Fruit fly (Drosophila melanogaster) whole organism, prepupa: Measurements from ENCODE around the gene CG32221.

Source experiments
- CG10631 ChIP-seq: fragments of 200-800 bp; sonication (Bioruptor generic); optimal IDR thresholded peaks from 2 replicates; lab custom pipeline; 2016; ENCODE audit warnings: missing biosample characterization, missing genetic modification characterization
- CG10669 ChIP-seq: fragments of 200-800 bp; sonication (Bioruptor generic); optimal IDR thresholded peaks from 3 replicates; lab custom pipeline; 2018; ENCODE audit warnings: missing biosample characterization, mild to moderate bottlenecking, missing genetic modification characterization, moderate library complexity
- CG11762 ChIP-seq: fragments of 200-800 bp; sonication (Bioruptor generic); optimal IDR thresholded peaks from 3 replicates; lab custom pipeline; 2016; ENCODE audit warnings: missing biosample characterization, missing genetic modification characterization; ENCODE audit not compliant: insufficient read depth
- CG11902 ChIP-seq: fragments of 200-800 bp; sonication (Bioruptor generic); optimal IDR thresholded peaks from 3 replicates; lab custom pipeline; 2016; ENCODE audit warnings: missing biosample characterization, missing genetic modification characterization
- CG15336 ChIP-seq: fragments of 200-800 bp; sonication (Bioruptor generic); IDR thresholded peaks from 2 replicates; pipeline ENCODE4 v1.3.6; 2022; ENCODE audit warnings: missing biosample characterization, missing genetic modification characterization
- CG16779 ChIP-seq: fragments of 200-800 bp; sonication (Bioruptor generic); optimal IDR thresholded peaks from 3 replicates; lab custom pipeline; 2017; ENCODE audit warnings: missing biosample characterization, mild to moderate bottlenecking, missing genetic modification characterization
- CG31627 ChIP-seq: fragments of 200-800 bp; sonication (Bioruptor generic); optimal IDR thresholded peaks from 3 replicates; lab custom pipeline; 2016; ENCODE audit warnings: missing biosample characterization, missing genetic modification characterization
- CG32006 ChIP-seq: fragments of 200-800 bp; sonication (Bioruptor generic); optimal IDR thresholded peaks from 3 replicates; lab custom pipeline; 2017; ENCODE audit warnings: missing biosample characterization, mild to moderate bottlenecking, missing genetic modification characterization
- CG3919 ChIP-seq: fragments of 200-800 bp; sonication (Bioruptor generic); optimal IDR thresholded peaks from 3 replicates; lab custom pipeline; 2016; ENCODE audit warnings: missing biosample characterization, missing genetic modification characterization
- CG6163 ChIP-seq: fragments of 200-800 bp; sonication (Bioruptor generic); IDR thresholded peaks from 3 replicates; pipeline ENCODE4 v1.3.6; 2022; ENCODE audit warnings: missing biosample characterization, missing genetic modification characterization
- CG6276 ChIP-seq: fragments of 200-800 bp; sonication (Bioruptor generic); optimal IDR thresholded peaks from 2 replicates; lab custom pipeline; 2017; ENCODE audit warnings: missing biosample characterization, mild to moderate bottlenecking, missing genetic modification characterization
- CG6792 ChIP-seq: fragments of 200-800 bp; sonication (Bioruptor generic); optimal IDR thresholded peaks from 3 replicates; lab custom pipeline; 2016; ENCODE audit warnings: missing biosample characterization, missing genetic modification characterization
- CG6808 ChIP-seq: fragments of 200-800 bp; sonication (Bioruptor generic); optimal IDR thresholded peaks from 3 replicates; lab custom pipeline; 2017; ENCODE audit warnings: missing biosample characterization, missing genetic modification characterization, mild to moderate bottlenecking, moderate library complexity, missing genetic modification reagents
- CG6854 ChIP-seq: fragments of 200-800 bp; sonication (Bioruptor generic); optimal IDR thresholded peaks from 2 replicates; lab custom pipeline; 2017; ENCODE audit warnings: missing biosample characterization, mild to moderate bottlenecking, missing genetic modification characterization
- CG8119 ChIP-seq: fragments of 200-800 bp; sonication (Bioruptor generic); IDR thresholded peaks from 3 replicates; pipeline ENCODE4 v1.3.6; 2022; ENCODE audit warnings: missing biosample characterization, missing genetic modification characterization
- CG8319 ChIP-seq: fragments of 200-800 bp; sonication (Bioruptor generic); optimal IDR thresholded peaks from 3 replicates; lab custom pipeline; 2016; ENCODE audit warnings: missing biosample characterization, missing genetic modification characterization
- Eip75B ChIP-seq: fragments of 200-800 bp; sonication (Bioruptor generic); optimal IDR thresholded peaks from 3 replicates; lab custom pipeline; 2016; ENCODE audit warnings: missing biosample characterization, missing genetic modification characterization
- Eip78C ChIP-seq: fragments of 200-800 bp; sonication (Bioruptor generic); peaks from one replicate; lab custom pipeline; 2016; ENCODE audit warnings: missing biosample characterization, missing genetic modification characterization
- Ets21C ChIP-seq: fragments of 200-800 bp; sonication (Bioruptor generic); optimal IDR thresholded peaks from 3 replicates; lab custom pipeline; 2016; ENCODE audit warnings: missing biosample characterization, missing genetic modification characterization
- Ets96B ChIP-seq: fragments of 200-800 bp; optimal IDR thresholded peaks from 2 replicates; lab custom pipeline; 2019; ENCODE audit warnings: missing biosample characterization, mild to moderate bottlenecking, missing genetic modification characterization, moderate library complexity
- Hr39 ChIP-seq: fragments of 200-800 bp; sonication (Bioruptor generic); optimal IDR thresholded peaks from 2 replicates; lab custom pipeline; 2016; ENCODE audit warnings: missing biosample characterization, missing genetic modification characterization
- Hr4 ChIP-seq: fragments of 200-800 bp; sonication (Bioruptor generic); optimal IDR thresholded peaks from 3 replicates; lab custom pipeline; 2016; ENCODE audit warnings: missing biosample characterization, missing genetic modification characterization
- Lpt ChIP-seq: fragments of 200-800 bp; sonication (Bioruptor generic); optimal IDR thresholded peaks from 3 replicates; lab custom pipeline; 2016; ENCODE audit warnings: missing biosample characterization, missing genetic modification characterization
- Met ChIP-seq: fragments of 200-800 bp; sonication (Bioruptor generic); optimal IDR thresholded peaks from 3 replicates; lab custom pipeline; 2016; ENCODE audit warnings: missing biosample characterization, missing genetic modification characterization
- OdsH ChIP-seq: fragments of 200-800 bp; sonication (Bioruptor generic); optimal IDR thresholded peaks from 3 replicates; lab custom pipeline; 2016; ENCODE audit warnings: missing biosample characterization, missing genetic modification characterization
- Sox102F ChIP-seq: fragments of 200-800 bp; sonication (Bioruptor generic); optimal IDR thresholded peaks from 2 replicates; lab custom pipeline; 2016; ENCODE audit warnings: missing biosample characterization, mild to moderate bottlenecking, missing genetic modification characterization
- Sox14 ChIP-seq: fragments of 200-800 bp; sonication (Bioruptor generic); optimal IDR thresholded peaks from 3 replicates; lab custom pipeline; 2016; ENCODE audit warnings: missing biosample characterization, missing genetic modification characterization
- Sox15 ChIP-seq: fragments of 200-800 bp; sonication (Bioruptor generic); optimal IDR thresholded peaks from 3 replicates; lab custom pipeline; 2016; ENCODE audit warnings: missing biosample characterization, missing genetic modification characterization
- achi ChIP-seq: fragments of 200-800 bp; sonication (Bioruptor generic); optimal IDR thresholded peaks from 3 replicates; lab custom pipeline; 2016; ENCODE audit warnings: missing biosample characterization, missing genetic modification characterization
- acj6 ChIP-seq: fragments of 200-800 bp; sonication (Bioruptor generic); optimal IDR thresholded peaks from 3 replicates; lab custom pipeline; 2016; ENCODE audit warnings: missing biosample characterization, missing genetic modification characterization
- cyc ChIP-seq: fragments of 200-800 bp; sonication (Bioruptor generic); optimal IDR thresholded peaks from 3 replicates; lab custom pipeline; 2016; ENCODE audit warnings: missing biosample characterization, missing genetic modification characterization
- dac ChIP-seq: fragments of 200-800 bp; sonication (Bioruptor generic); optimal IDR thresholded peaks from 2 replicates; lab custom pipeline; 2017; ENCODE audit warnings: missing biosample characterization, mild to moderate bottlenecking, missing genetic modification characterization
- dsx ChIP-seq: fragments of 200-800 bp; optimal IDR thresholded peaks from 3 replicates; lab custom pipeline; 2019; ENCODE audit warnings: missing biosample characterization, mild to moderate bottlenecking, missing genetic modification characterization, moderate library complexity; ENCODE audit not compliant: poor library complexity, severe bottlenecking
- eg ChIP-seq: fragments of 200-800 bp; sonication (Bioruptor generic); IDR thresholded peaks from 3 replicates; pipeline ENCODE4 v1.3.6; 2022; ENCODE audit warnings: missing biosample characterization, missing genetic modification characterization
- esn ChIP-seq: fragments of 200-800 bp; sonication (Bioruptor generic); optimal IDR thresholded peaks from 2 replicates; lab custom pipeline; 2016; ENCODE audit warnings: missing biosample characterization, mild to moderate bottlenecking, missing genetic modification characterization, moderate library complexity
- fd85E ChIP-seq: fragments of 200-800 bp; sonication (Bioruptor generic); optimal IDR thresholded peaks from 3 replicates; lab custom pipeline; 2016; ENCODE audit warnings: missing biosample characterization, missing genetic modification characterization
- fkh ChIP-seq: fragments of 200-800 bp; sonication (Bioruptor generic); optimal IDR thresholded peaks from 3 replicates; lab custom pipeline; 2017; ENCODE audit warnings: missing biosample characterization, mild to moderate bottlenecking, missing genetic modification characterization, moderate library complexity
- lz ChIP-seq: fragments of 200-800 bp; sonication (Bioruptor generic); optimal IDR thresholded peaks from 3 replicates; lab custom pipeline; 2016; ENCODE audit warnings: missing biosample characterization, missing genetic modification characterization
- pdm3 ChIP-seq: fragments of 200-800 bp; sonication (Bioruptor generic); optimal IDR thresholded peaks from 3 replicates; lab custom pipeline; 2016; ENCODE audit warnings: missing biosample characterization, missing genetic modification characterization
- spab ChIP-seq: fragments of 200-800 bp; sonication (Bioruptor generic); optimal IDR thresholded peaks from 2 replicates; lab custom pipeline; 2017; ENCODE audit warnings: missing biosample characterization, mild to moderate bottlenecking, missing genetic modification characterization, missing genetic modification reagents
- ss ChIP-seq, 2 experiments: fragments of 200-800 bp; sonication (Bioruptor generic); optimal IDR thresholded peaks; 2 replicates in 1 of 2; 3 replicates in 1 of 2; lab custom pipeline; 2017 to 2018; ENCODE audit warnings: mild to moderate bottlenecking in 2 of 2, missing biosample characterization in 2 of 2, missing genetic modification characterization in 2 of 2, moderate library complexity in 1 of 2
- svp ChIP-seq: fragments of 200-800 bp; sonication (Bioruptor generic); peaks from one replicate; lab custom pipeline; 2016; ENCODE audit warnings: missing biosample characterization, missing genetic modification characterization
- topi ChIP-seq: fragments of 200-800 bp; sonication (Bioruptor generic); optimal IDR thresholded peaks from 3 replicates; lab custom pipeline; 2016; ENCODE audit warnings: missing biosample characterization, missing genetic modification characterization
- vri ChIP-seq: fragments of 200-800 bp; sonication (Bioruptor generic); optimal IDR thresholded peaks from 3 replicates; lab custom pipeline; 2016; ENCODE audit warnings: missing biosample characterization, mild to moderate bottlenecking, missing genetic modification characterization

The CG32221 gene

DNA sequence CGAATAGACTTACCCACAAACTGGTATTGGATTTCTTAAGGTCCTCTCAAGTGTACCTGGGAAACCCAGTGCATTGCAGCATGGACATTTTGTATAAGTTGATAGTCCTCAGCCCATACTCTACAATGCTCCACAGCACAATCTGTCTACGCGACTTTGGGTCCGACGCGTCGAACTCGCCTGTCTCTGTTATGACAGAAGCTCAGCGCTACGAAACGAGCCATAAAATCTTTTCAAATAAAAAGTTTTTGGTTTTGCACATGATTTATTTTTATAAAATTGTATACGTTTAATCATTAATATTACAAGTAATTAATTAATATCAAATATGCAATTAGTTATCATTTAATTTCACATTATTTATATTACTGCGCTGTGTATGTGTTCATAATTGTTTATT lies 32.8 kb downstream of the CG32221 start:
- TF ChIP-seq svp (GFP tag; lab: Kevin White, UChicago) (peak; percentile 58), CG8119 (GFP tag; lab: Robert Waterston, UW) (no peak)
- TF ChIP-seq, all 60 proteins: peak for 1

- TF ChIP-seq esn: peak; percentile 46
- peak; percentile 10 for TF ChIP-seq acj6 (GFP tag; lab: Kevin White, UChicago)
- TF ChIP-seq CG6163: no peak
- TF ChIP-seq CG3919 (GFP tag; lab: Kevin White, UChicago): no peak
- TF ChIP-seq CG10631 (GFP tag; lab: Kevin White, UChicago): no peak
- TF ChIP-seq Lpt: no peak
- TF ChIP-seq dsx: no peak
- peak; percentile 41 for TF ChIP-seq Sox102F (GFP tag; lab: Kevin White, UChicago)
- TF ChIP-seq lz (GFP tag; lab: Kevin White, UChicago): peak; percentile 2
- no peak for TF ChIP-seq Ets96B (tag; lab: Kevin White, UChicago)
- TF ChIP-seq CG6808 (GFP tag; lab: Kevin White, UChicago): no peak
- TF ChIP-seq CG15336 (GFP tag; lab: Robert Waterston, UW): peak; percentile 17; the same call in 1 of the 2 replicates
- TF ChIP-seq CG31627: peak; percentile 17
- no peak for TF ChIP-seq fkh (GFP tag; lab: Kevin White, UChicago)
- TF ChIP-seq eg (GFP tag; lab: Robert Waterston, UW): 0 out of 3 replicates have a peak, but pooled peaks have one; percentile 32
- peak; percentile 12 for TF ChIP-seq Eip75B (GFP tag; lab: Kevin White, UChicago)
- TF ChIP-seq CG32006: no peak
- TF ChIP-seq Eip78C (GFP tag; lab: Kevin White, UChicago): peak; percentile 87
- TF ChIP-seq CG10669: peak; percentile 60
- no peak for TF ChIP-seq CG8319
- TF ChIP-seq CG6792 (GFP tag; lab: Kevin White, UChicago): peak; percentile 18
- TF ChIP-seq Hr4: peak; percentile 41
- no peak for TF ChIP-seq CG16779
- TF ChIP-seq spab: no peak
- TF ChIP-seq vri (GFP tag; lab: Kevin White, UChicago): peak; percentile 19
- no peak for TF ChIP-seq Sox15
- peak; percentile 22 for TF ChIP-seq cyc (GFP tag; lab: Kevin White, UChicago)
- no peak for TF ChIP-seq dac (GFP tag; lab: Kevin White, UChicago)
- TF ChIP-seq OdsH (GFP tag; lab: Kevin White, UChicago): peak; percentile 39
- no peak for TF ChIP-seq Hr39 (GFP tag; lab: Kevin White, UChicago)
- peak; percentile 41 for TF ChIP-seq Sox14 (GFP tag; lab: Kevin White, UChicago)
- peak; percentile 23 for TF ChIP-seq pdm3 (GFP tag; lab: Kevin White, UChicago)
- no peak for TF ChIP-seq CG11902 (GFP tag; lab: Kevin White, UChicago)
- peak; percentile 73 for TF ChIP-seq svp (GFP tag; lab: Kevin White, UChicago)
- peak; percentile 17 for TF ChIP-seq topi (GFP tag; lab: Kevin White, UChicago)
- TF ChIP-seq CG11762 (GFP tag; lab: Kevin White, UChicago): no peak
- TF ChIP-seq CG6276 (GFP tag; lab: Kevin White, UChicago): no peak
- TF ChIP-seq Met: peak; percentile 36
- no peak for TF ChIP-seq CG6854 (GFP tag; lab: Kevin White, UChicago)
- no peak for TF ChIP-seq CG8119 (GFP tag; lab: Robert Waterston, UW)
- peak in 1 of 2 experiments; percentile 31 for TF ChIP-seq ss (GFP tag; optimal IDR thresholded peaks at IDR 0.05; lab: Kevin White, UChicago)
- peak; percentile 11 for TF ChIP-seq achi
- TF ChIP-seq Ets21C (GFP tag; lab: Kevin White, UChicago): no peak
- TF ChIP-seq fd85E (GFP tag; lab: Kevin White, UChicago): no peak
These were observed 35.2 kb downstream of the CG32221 start for dm6 chr3L:19869698-19870097.
